Worm (Caenorhabditis elegans) whole organism, young adult: ENCODE results near the gene F57C2.4.

Experiments
- B0019.2 ChIP-seq: fragments of 200-800 bp; sonication (Bioruptor generic); conservative IDR thresholded peaks from 2 replicates; pipeline ENCODE4 v1.3.6; 2022; ENCODE audit warnings: missing genetic modification reagents, missing genetic modification characterization, missing compliant biosample characterization
- C17E4.6 ChIP-seq: fragments of 200-800 bp; sonication (Bioruptor generic); IDR thresholded peaks from 2 replicates; pipeline ENCODE4 v1.3.6; 2022; ENCODE audit warnings: missing genetic modification reagents, missing genetic modification characterization, missing compliant biosample characterization
- F22D6.2 ChIP-seq: sonication (generic microtip); optimal IDR thresholded peaks from 2 replicates; lab custom pipeline; 2016; ENCODE audit warnings: mild to moderate bottlenecking, missing genetic modification characterization, missing compliant biosample characterization
- F23B12.7 ChIP-seq: sonication (generic microtip); optimal IDR thresholded peaks from 2 replicates; lab custom pipeline; 2017; ENCODE audit warnings: missing genetic modification characterization, mild to moderate bottlenecking, missing compliant biosample characterization, antibody characterized with exemption, moderate library complexity; ENCODE audit not compliant: insufficient read depth
- F37B4.10 ChIP-seq: fragments of 200-800 bp; sonication (Bioruptor generic); IDR thresholded peaks from 2 replicates; pipeline ENCODE4 v1.3.6; 2022; ENCODE audit warnings: missing genetic modification characterization, missing compliant biosample characterization
- F39B2.1 ChIP-seq: fragments of 200-800 bp; sonication (Bioruptor generic); IDR thresholded peaks from 2 replicates; pipeline ENCODE4 v1.3.6; 2022; ENCODE audit warnings: missing genetic modification reagents, missing genetic modification characterization, missing compliant biosample characterization
- F55B11.4 ChIP-seq: sonication (generic microtip); optimal IDR thresholded peaks from 2 replicates; lab custom pipeline; 2016; ENCODE audit warnings: missing compliant biosample characterization, missing genetic modification characterization, borderline replicate concordance; ENCODE audit not compliant: insufficient read depth
- Y53F4B.3 ChIP-seq: fragments of 200-800 bp; sonication (Bioruptor generic); IDR thresholded peaks from 2 replicates; pipeline ENCODE4 v1.3.6; 2022; ENCODE audit warnings: missing genetic modification reagents, missing genetic modification characterization, missing compliant biosample characterization
- aptf-2 ChIP-seq: fragments of 200-800 bp; sonication (Bioruptor generic); conservative IDR thresholded peaks from 2 replicates; pipeline ENCODE4 v1.3.6; 2022; ENCODE audit warnings: missing genetic modification reagents, missing genetic modification characterization, missing compliant biosample characterization
- attf-6 ChIP-seq: fragments of 200-800 bp; sonication (Bioruptor generic); IDR thresholded peaks from 2 replicates; pipeline ENCODE4 v1.3.6; 2022; ENCODE audit warnings: missing genetic modification reagents, missing genetic modification characterization, missing compliant biosample characterization
- bed-2 ChIP-seq: fragments of 200-800 bp; sonication (Bioruptor generic); IDR thresholded peaks from 2 replicates; pipeline ENCODE4 v1.3.6; 2022; ENCODE audit warnings: missing genetic modification reagents, missing genetic modification characterization, missing compliant biosample characterization
- ccch-3 ChIP-seq: fragments of 200-800 bp; sonication (Bioruptor generic); optimal IDR thresholded peaks from 2 replicates; lab custom pipeline; 2018; ENCODE audit warnings: mild to moderate bottlenecking, missing genetic modification characterization, missing compliant biosample characterization
- cebp-2 ChIP-seq: fragments of 200-800 bp; sonication (Bioruptor generic); IDR thresholded peaks from 2 replicates; pipeline ENCODE4 v1.3.6; 2022; ENCODE audit warnings: missing genetic modification characterization, missing compliant biosample characterization
- ceh-91 ChIP-seq: fragments of 200-800 bp; sonication (Bioruptor generic); IDR thresholded peaks from 2 replicates; pipeline ENCODE4 v1.3.6; 2022; ENCODE audit warnings: missing genetic modification reagents, missing genetic modification characterization, missing compliant biosample characterization
- dpff-1 ChIP-seq: sonication (generic microtip); optimal IDR thresholded peaks from 2 replicates; lab custom pipeline; 2017; ENCODE audit warnings: mild to moderate bottlenecking, missing genetic modification characterization, missing compliant biosample characterization
- dpl-1 ChIP-seq: fragments of 150-350 bp; optimal IDR thresholded peaks from 2 replicates; lab custom pipeline; 2014; ENCODE audit warnings: missing biosample characterization, missing genetic modification reagents, missing genetic modification characterization
- egl-44 ChIP-seq: fragments of 200-800 bp; sonication (Bioruptor generic); IDR thresholded peaks from 2 replicates; pipeline ENCODE4 v1.3.6; 2022; ENCODE audit warnings: missing genetic modification reagents, missing genetic modification characterization, missing compliant biosample characterization
- egrh-3 ChIP-seq: fragments of 200-800 bp; sonication (Bioruptor generic); IDR thresholded peaks from 2 replicates; pipeline ENCODE4 v1.3.6; 2022; ENCODE audit warnings: missing genetic modification reagents, missing genetic modification characterization, missing compliant biosample characterization
- ets-4 ChIP-seq: fragments of 200-800 bp; sonication (Bioruptor generic); optimal IDR thresholded peaks from 2 replicates; lab custom pipeline; 2018; ENCODE audit warnings: mild to moderate bottlenecking, missing genetic modification characterization, missing compliant biosample characterization
- fkh-3 ChIP-seq: sonication (generic microtip); optimal IDR thresholded peaks from 2 replicates; lab custom pipeline; 2016; ENCODE audit warnings: mild to moderate bottlenecking, missing genetic modification characterization, missing compliant biosample characterization
- gei-17 ChIP-seq: fragments of 200-800 bp; sonication (Bioruptor generic); optimal IDR thresholded peaks from 2 replicates; lab custom pipeline; 2018; ENCODE audit warnings: mild to moderate bottlenecking, missing genetic modification characterization, missing compliant biosample characterization
- hlh-12 ChIP-seq: sonication (generic microtip); optimal IDR thresholded peaks from 2 replicates; lab custom pipeline; 2016; ENCODE audit warnings: missing genetic modification characterization, missing compliant biosample characterization
- hmg-20 ChIP-seq: fragments of 200-800 bp; sonication (Bioruptor generic); IDR thresholded peaks from 2 replicates; pipeline ENCODE4 v1.3.6; 2022; ENCODE audit warnings: missing genetic modification reagents, missing genetic modification characterization, missing compliant biosample characterization
- lag-1 ChIP-seq: fragments of 200-800 bp; sonication (Bioruptor generic); IDR thresholded peaks from 2 replicates; pipeline ENCODE4 v1.3.6; 2022; ENCODE audit warnings: missing genetic modification reagents, missing genetic modification characterization, missing compliant biosample characterization
- let-526 ChIP-seq: fragments of 200-800 bp; sonication (Bioruptor generic); IDR thresholded peaks from 2 replicates; pipeline ENCODE4 v1.3.6; 2022; ENCODE audit warnings: missing genetic modification reagents, missing genetic modification characterization, missing compliant biosample characterization
- let-607 ChIP-seq, 2 experiments: fragments of 200-800 bp in 1 of 2; sonication (Bioruptor generic) in 1 of 2; sonication (generic microtip) in 1 of 2; optimal IDR thresholded peaks; 2 replicates each; lab custom pipeline; 2016 to 2018; ENCODE audit warnings: mild to moderate bottlenecking in 2 of 2, missing compliant biosample characterization in 2 of 2, missing genetic modification characterization in 2 of 2, moderate library complexity in 2 of 2, missing genotype in 1 of 2
- lin-35 ChIP-seq, 3 experiments: fragments of 150-350 bp in 2 of 3; sonication (generic microtip) in 1 of 3; optimal IDR thresholded peaks; 2 replicates each; lab custom pipeline; 2014 to 2018; ENCODE audit warnings: missing biosample characterization in 3 of 3, missing genetic modification characterization in 3 of 3, missing genetic modification reagents in 3 of 3
- lsy-27 ChIP-seq: sonication (generic microtip); optimal IDR thresholded peaks from 2 replicates; lab custom pipeline; 2017; ENCODE audit warnings: missing genetic modification characterization, mild to moderate bottlenecking, missing compliant biosample characterization, antibody characterized with exemption, missing genotype, borderline replicate concordance; ENCODE audit not compliant: insufficient read depth
- madf-6 ChIP-seq: fragments of 200-800 bp; sonication (Bioruptor generic); IDR thresholded peaks from 2 replicates; pipeline ENCODE4 v1.3.6; 2022; ENCODE audit warnings: missing genetic modification reagents, missing genetic modification characterization, missing compliant biosample characterization
- nhr-120 ChIP-seq: fragments of 200-800 bp; sonication (Bioruptor generic); IDR thresholded peaks from 2 replicates; pipeline ENCODE4 v1.3.6; 2022; ENCODE audit warnings: missing genetic modification characterization, missing compliant biosample characterization
- nhr-27 ChIP-seq: fragments of 200-800 bp; sonication (Bioruptor generic); optimal IDR thresholded peaks from 2 replicates; lab custom pipeline; 2018; ENCODE audit warnings: mild to moderate bottlenecking, missing genetic modification characterization, moderate library complexity, missing compliant biosample characterization
- nhr-80 ChIP-seq: sonication (generic microtip); optimal IDR thresholded peaks from 2 replicates; lab custom pipeline; 2016; ENCODE audit warnings: missing genetic modification characterization, missing compliant biosample characterization
- rec-8 ChIP-seq, 2 experiments: sonication (generic microtip); optimal IDR thresholded peaks; 2 replicates each; lab custom pipeline; 2016; ENCODE audit warnings: mild to moderate bottlenecking in 2 of 2, missing genetic modification characterization in 2 of 2, missing genetic modification reagents in 2 of 2, missing genotype in 2 of 2, missing biosample characterization in 1 of 2, missing compliant biosample characterization in 1 of 2, moderate library complexity in 1 of 2
- sea-2 ChIP-seq: fragments of 200-800 bp; sonication (Bioruptor generic); IDR thresholded peaks from 2 replicates; pipeline ENCODE4 v1.3.6; 2022; ENCODE audit warnings: missing genetic modification characterization, missing compliant biosample characterization
- snpc-1.3 ChIP-seq: sonication (generic microtip); optimal IDR thresholded peaks from 2 replicates; lab custom pipeline; 2017; ENCODE audit warnings: missing genetic modification characterization, mild to moderate bottlenecking, missing compliant biosample characterization, antibody characterized with exemption, moderate library complexity, missing genotype, missing genetic modification reagents; ENCODE audit not compliant: insufficient read depth
- snpc-3.4 ChIP-seq: sonication (generic microtip); optimal IDR thresholded peaks from 2 replicates; lab custom pipeline; 2017; ENCODE audit warnings: missing genetic modification characterization, mild to moderate bottlenecking, missing compliant biosample characterization, antibody characterized with exemption, moderate library complexity, missing genotype, missing genetic modification reagents
- snpc-4 ChIP-seq, 5 experiments: fragments of 150-350 bp in 1 of 5; sonication (generic microtip) in 4 of 5; optimal IDR thresholded peaks; 2 replicates each; lab custom pipeline; 2014 to 2018; ENCODE audit warnings: missing genetic modification characterization in 5 of 5, missing biosample characterization in 3 of 5, antibody characterized with exemption in 2 of 5, mild to moderate bottlenecking in 2 of 5, missing compliant biosample characterization in 2 of 5, missing genotype in 2 of 5, moderate library complexity in 2 of 5, missing genetic modification reagents in 1 of 5
- somi-1 ChIP-seq: fragments of 200-800 bp; sonication (Bioruptor generic); optimal IDR thresholded peaks from 2 replicates; lab custom pipeline; 2018; ENCODE audit warnings: mild to moderate bottlenecking, missing genetic modification characterization, missing compliant biosample characterization
- unc-130 ChIP-seq: sonication (generic microtip); optimal IDR thresholded peaks from 2 replicates; lab custom pipeline; 2016; ENCODE audit warnings: missing genetic modification reagents, missing genetic modification characterization, missing compliant biosample characterization
- zfh-2 ChIP-seq: fragments of 200-800 bp; sonication (Bioruptor generic); conservative IDR thresholded peaks from 2 replicates; pipeline ENCODE4 v1.3.6; 2022; ENCODE audit warnings: missing genetic modification reagents, missing genetic modification characterization, missing compliant biosample characterization
- zim-3 ChIP-seq: sonication (generic microtip); optimal IDR thresholded peaks from 2 replicates; lab custom pipeline; 2017; ENCODE audit warnings: mild to moderate bottlenecking, missing genetic modification characterization, moderate library complexity, missing compliant biosample characterization
- ztf-22 ChIP-seq: fragments of 200-800 bp; sonication (Bioruptor generic); optimal IDR thresholded peaks from 2 replicates; lab custom pipeline; 2018; ENCODE audit warnings: mild to moderate bottlenecking, missing genetic modification characterization, moderate library complexity, missing compliant biosample characterization
- ztf-25 ChIP-seq: fragments of 200-800 bp; sonication (Bioruptor generic); IDR thresholded peaks from 2 replicates; pipeline ENCODE4 v1.3.6; 2022; ENCODE audit warnings: missing genetic modification reagents, missing genetic modification characterization, missing compliant biosample characterization
- ztf-3 ChIP-seq: fragments of 200-800 bp; sonication (Bioruptor generic); optimal IDR thresholded peaks from 2 replicates; lab custom pipeline; 2018; ENCODE audit warnings: mild to moderate bottlenecking, missing genetic modification characterization, missing compliant biosample characterization
- ztf-6 ChIP-seq: fragments of 200-800 bp; sonication (Bioruptor generic); IDR thresholded peaks from 2 replicates; pipeline ENCODE4 v1.3.6; 2022; ENCODE audit warnings: missing genetic modification reagents, missing genetic modification characterization, missing compliant biosample characterization

The F57C2.4 gene

ce11 chrII:14496809-14497208 is 28.3 kb upstream of the F57C2.4 start (continued):
- TF ChIP-seq snpc-4 (GFP tag; optimal IDR thresholded peaks at IDR 0.05; lab: Kevin White, UChicago): peak; percentile 86
- TF ChIP-seq snpc-4 (tag; optimal IDR thresholded peaks at IDR 0.05; lab: Kevin White, UChicago): peak; percentile 76 to 92 (median 88)
- peak; percentile 59 for TF ChIP-seq gei-17
- TF ChIP-seq ztf-22 (GFP tag; lab: Kevin White, UChicago): peak; percentile 74
- TF ChIP-seq Y53F4B.3: no peak; the same call in 1 of the 2 replicates
- peak; percentile 77; the same call in 1 of the 2 replicates for TF ChIP-seq ztf-6 (GFP tag; lab: Robert Waterston, UW)
- peak; percentile 58; the same call in 1 of the 2 replicates for TF ChIP-seq egrh-3
- TF ChIP-seq lin-35 (GFP tag; optimal IDR thresholded peaks at IDR 0.05; lab: Kevin White, UChicago): peak in 1 of 3 experiments; percentile 79
- peak; percentile 64 for TF ChIP-seq ets-4
- TF ChIP-seq hmg-20 (GFP tag; lab: Robert Waterston, UW): peak; percentile 78; the same call in 1 of the 2 replicates
- peak; percentile 14 for TF ChIP-seq dpl-1 (GFP tag; lab: Kevin White, UChicago)
- no peak for TF ChIP-seq nhr-27 (tag; lab: Kevin White, UChicago)
- peak; percentile 86 to 91 for TF ChIP-seq rec-8 (tag; optimal IDR thresholded peaks at IDR 0.05; lab: Kevin White, UChicago)
- peak; percentile 92 for TF ChIP-seq snpc-1.3 (tag; lab: Kevin White, UChicago)
- TF ChIP-seq nhr-120 (GFP tag; lab: Robert Waterston, UW): peak; percentile 89; the same call in 1 of the 2 replicates
- TF ChIP-seq nhr-80 (tag; lab: Kevin White, UChicago): peak; percentile 73
- TF ChIP-seq aptf-2 (GFP tag; lab: Robert Waterston, UW): peak; percentile 72; the same call in 1 of the 2 replicates
- peak; percentile 8 for TF ChIP-seq ztf-3 (GFP tag; lab: Kevin White, UChicago)
- TF ChIP-seq F23B12.7: peak; percentile 96
- no peak for TF ChIP-seq F39B2.1 (GFP tag; lab: Robert Waterston, UW)
- no peak for TF ChIP-seq lag-1 (GFP tag; lab: Robert Waterston, UW)
- peak; percentile 94 for TF ChIP-seq egl-44 (GFP tag; lab: Robert Waterston, UW)
- TF ChIP-seq let-607 (tag; optimal IDR thresholded peaks at IDR 0.05; lab: Kevin White, UChicago): peak; percentile 63 to 65
- TF ChIP-seq zim-3 (tag; lab: Kevin White, UChicago): peak; percentile 96
- peak; percentile 57 for TF ChIP-seq unc-130 (GFP tag; lab: Kevin White, UChicago)
- no peak for TF ChIP-seq ccch-3 (GFP tag; lab: Kevin White, UChicago)
- TF ChIP-seq fkh-3 (tag; lab: Kevin White, UChicago): peak; percentile 94
- TF ChIP-seq sea-2 (GFP tag; lab: Robert Waterston, UW): peak; percentile 86; the same call in 1 of the 2 replicates
- peak; percentile 23; the same call in 1 of the 2 replicates for TF ChIP-seq ceh-91 (GFP tag; lab: Robert Waterston, UW)
- no peak for TF ChIP-seq dpff-1
- peak; percentile 83 for TF ChIP-seq somi-1 (GFP tag; lab: Kevin White, UChicago)
- peak; percentile 93 for TF ChIP-seq ztf-25 (GFP tag; lab: Robert Waterston, UW)
- TF ChIP-seq bed-2 (GFP tag; lab: Robert Waterston, UW): peak; percentile 61; the same call in 1 of the 2 replicates
- TF ChIP-seq B0019.2: peak; percentile 42; the same call in 1 of the 2 replicates
- 0 out of 2 replicates have a peak, but pooled peaks have one; percentile 53 for TF ChIP-seq zfh-2
- peak; percentile 85 for TF ChIP-seq snpc-3.4 (tag; lab: Kevin White, UChicago)
- TF ChIP-seq C17E4.6 (GFP tag; lab: Robert Waterston, UW): 0 out of 2 replicates have a peak, but pooled peaks have one; percentile 69
- peak; percentile 42 for TF ChIP-seq F22D6.2
- TF ChIP-seq hlh-12 (tag; lab: Kevin White, UChicago): peak; percentile 31
- TF ChIP-seq attf-6: 0 out of 2 replicates have a peak, but pooled peaks have one; percentile 66
- peak; percentile 58 for TF ChIP-seq lsy-27
- peak; percentile 55; the same call in 1 of the 2 replicates for TF ChIP-seq let-526 (GFP tag; lab: Robert Waterston, UW)
- TF ChIP-seq F55B11.4 (tag; lab: Kevin White, UChicago): peak; percentile 48
- TF ChIP-seq cebp-2 (GFP tag; lab: Robert Waterston, UW): 0 out of 2 replicates have a peak, but pooled peaks have one; percentile 52
- TF ChIP-seq madf-6 (GFP tag; lab: Robert Waterston, UW): peak; percentile 78
- TF ChIP-seq F37B4.10 (GFP tag; lab: Robert Waterston, UW): no peak
